Worm (Caenorhabditis elegans) whole organism, late embryonic: ENCODE measurements around the gene Y45F3A.1.

Experiments
- T23F11.4 ChIP-seq: fragments of 200-800 bp; sonication (Bioruptor generic); optimal IDR thresholded peaks from 2 replicates; lab custom pipeline; 2018; ENCODE audit warnings: mild to moderate bottlenecking, missing genetic modification characterization, missing compliant biosample characterization
- Y22D7AL.16 ChIP-seq: sonication (generic microtip); optimal IDR thresholded peaks from 2 replicates; lab custom pipeline; 2016; ENCODE audit warnings: missing genetic modification characterization, missing compliant biosample characterization
- ama-1 ChIP-seq: fragments of 150-350 bp; optimal IDR thresholded peaks from 2 replicates; lab custom pipeline; 2014
- ceh-14 ChIP-seq: sonication (generic microtip); optimal IDR thresholded peaks from 2 replicates; lab custom pipeline; 2016; ENCODE audit warnings: missing genotype, missing genetic modification characterization, missing compliant biosample characterization
- ceh-18 ChIP-seq: sonication (generic microtip); optimal IDR thresholded peaks from 2 replicates; lab custom pipeline; 2016; ENCODE audit warnings: missing genetic modification characterization, missing compliant biosample characterization
- ceh-22 ChIP-seq: sonication (generic microtip); optimal IDR thresholded peaks from 2 replicates; lab custom pipeline; 2017; ENCODE audit warnings: missing biosample characterization, missing genetic modification characterization
- ceh-31 ChIP-seq: sonication (generic microtip); optimal IDR thresholded peaks from 2 replicates; lab custom pipeline; 2016; ENCODE audit warnings: missing genetic modification characterization, missing compliant biosample characterization
- ceh-34 ChIP-seq: sonication (generic microtip); optimal IDR thresholded peaks from 2 replicates; lab custom pipeline; 2016; ENCODE audit warnings: mild to moderate bottlenecking, missing genetic modification characterization, missing compliant biosample characterization
- ceh-45 ChIP-seq: fragments of 200-800 bp; sonication (Bioruptor generic); IDR thresholded peaks from 2 replicates; pipeline ENCODE4 v1.3.6; 2022; ENCODE audit warnings: missing genetic modification reagents, missing genetic modification characterization, missing compliant biosample characterization
- ceh-6 ChIP-seq: fragments of 200-800 bp; sonication (Bioruptor generic); optimal IDR thresholded peaks from 2 replicates; lab custom pipeline; 2018; ENCODE audit warnings: mild to moderate bottlenecking, missing genetic modification characterization, missing compliant biosample characterization
- ceh-9 ChIP-seq: sonication (generic microtip); optimal IDR thresholded peaks from 2 replicates; lab custom pipeline; 2016; ENCODE audit warnings: mild to moderate bottlenecking, missing genetic modification characterization, inconsistent platforms, missing compliant biosample characterization
- che-1 ChIP-seq: sonication (generic microtip); optimal IDR thresholded peaks from 2 replicates; lab custom pipeline; 2016; ENCODE audit warnings: mild to moderate bottlenecking, missing genetic modification characterization, missing compliant biosample characterization
- dve-1 ChIP-seq: sonication (generic microtip); optimal IDR thresholded peaks from 2 replicates; lab custom pipeline; 2017; ENCODE audit warnings: antibody characterized with exemption, mild to moderate bottlenecking, missing genetic modification characterization, missing compliant biosample characterization
- elt-2 ChIP-seq: sonication (generic microtip); optimal IDR thresholded peaks from 2 replicates; lab custom pipeline; 2016; ENCODE audit warnings: missing genetic modification reagents, missing genetic modification characterization, missing compliant biosample characterization
- elt-4 ChIP-seq: sonication (generic microtip); optimal IDR thresholded peaks from 2 replicates; lab custom pipeline; 2016; ENCODE audit warnings: missing genetic modification characterization, missing compliant biosample characterization
- ets-4 ChIP-seq: sonication (generic microtip); optimal IDR thresholded peaks from 2 replicates; lab custom pipeline; 2016; ENCODE audit warnings: missing genetic modification characterization, missing compliant biosample characterization
- eyg-1 ChIP-seq: sonication (generic microtip); optimal IDR thresholded peaks from 2 replicates; lab custom pipeline; 2016; ENCODE audit warnings: missing genotype, missing genetic modification characterization, missing compliant biosample characterization
- fkh-10 ChIP-seq: fragments of 150-350 bp; optimal IDR thresholded peaks from 2 replicates; lab custom pipeline; 2014; ENCODE audit warnings: missing biosample characterization, missing genetic modification reagents, missing genetic modification characterization
- fkh-6 ChIP-seq: sonication (generic microtip); optimal IDR thresholded peaks from 2 replicates; lab custom pipeline; 2016; ENCODE audit warnings: missing genetic modification characterization, missing compliant biosample characterization
- hlh-13 ChIP-seq: fragments of 200-800 bp; sonication (Bioruptor generic); optimal IDR thresholded peaks from 2 replicates; lab custom pipeline; 2018; ENCODE audit warnings: mild to moderate bottlenecking, missing genetic modification characterization, missing compliant biosample characterization
- hlh-15 ChIP-seq: sonication (generic microtip); optimal IDR thresholded peaks from 2 replicates; lab custom pipeline; 2016; ENCODE audit warnings: missing genetic modification characterization, missing compliant biosample characterization
- hlh-6 ChIP-seq: sonication (generic microtip); optimal IDR thresholded peaks from 2 replicates; lab custom pipeline; 2016; ENCODE audit warnings: missing genotype, missing genetic modification characterization, missing compliant biosample characterization
- lim-6 ChIP-seq: sonication (generic microtip); optimal IDR thresholded peaks from 2 replicates; lab custom pipeline; 2016; ENCODE audit warnings: missing genetic modification characterization, missing compliant biosample characterization
- madf-2 ChIP-seq: sonication (generic microtip); optimal IDR thresholded peaks from 2 replicates; lab custom pipeline; 2017; ENCODE audit warnings: missing genetic modification characterization, missing compliant biosample characterization
- nfya-1 ChIP-seq: sonication (generic microtip); optimal IDR thresholded peaks from 2 replicates; lab custom pipeline; 2017; ENCODE audit warnings: missing genetic modification characterization, mild to moderate bottlenecking, missing compliant biosample characterization, antibody characterized with exemption, moderate library complexity
- nhr-11 ChIP-seq: fragments of 150-350 bp; optimal IDR thresholded peaks from 2 replicates; lab custom pipeline; 2014; ENCODE audit warnings: missing biosample characterization, missing genetic modification characterization
- nhr-232 ChIP-seq: sonication (generic microtip); optimal IDR thresholded peaks from 2 replicates; lab custom pipeline; 2016; ENCODE audit warnings: missing genetic modification characterization, missing compliant biosample characterization
- npax-4 ChIP-seq: sonication (generic microtip); optimal IDR thresholded peaks from 2 replicates; lab custom pipeline; 2016; ENCODE audit warnings: missing genetic modification characterization, missing compliant biosample characterization
- odd-2 ChIP-seq: sonication (generic microtip); optimal IDR thresholded peaks from 2 replicates; lab custom pipeline; 2017; ENCODE audit warnings: antibody characterized with exemption, mild to moderate bottlenecking, missing genetic modification characterization, missing compliant biosample characterization
- pag-3 ChIP-seq: sonication (generic microtip); optimal IDR thresholded peaks from 2 replicates; lab custom pipeline; 2016; ENCODE audit warnings: missing compliant biosample characterization, missing genetic modification characterization, borderline replicate concordance
- pat-9 ChIP-seq: fragments of 200-800 bp; sonication (Bioruptor generic); optimal IDR thresholded peaks from 2 replicates; lab custom pipeline; 2018; ENCODE audit warnings: mild to moderate bottlenecking, missing genetic modification characterization, moderate library complexity, missing compliant biosample characterization
- pax-1 ChIP-seq: fragments of 150-350 bp; optimal IDR thresholded peaks from 2 replicates; lab custom pipeline; 2014; ENCODE audit warnings: missing biosample characterization, missing genetic modification characterization
- pha-4 ChIP-seq: fragments of 150-350 bp; optimal IDR thresholded peaks from 2 replicates; lab custom pipeline; 2018; ENCODE audit warnings: missing biosample characterization, missing genetic modification reagents, missing genetic modification characterization
- pqm-1 ChIP-seq: sonication (generic microtip); optimal IDR thresholded peaks from 2 replicates; lab custom pipeline; 2016; ENCODE audit warnings: missing genetic modification characterization, missing compliant biosample characterization
- pros-1 ChIP-seq: fragments of 150-350 bp; optimal IDR thresholded peaks from 2 replicates; lab custom pipeline; 2014; ENCODE audit warnings: missing biosample characterization, missing genetic modification reagents, missing genetic modification characterization
- rnt-1 ChIP-seq: sonication (generic microtip); optimal IDR thresholded peaks from 2 replicates; lab custom pipeline; 2016; ENCODE audit warnings: missing genetic modification characterization, missing compliant biosample characterization
- sdc-2 ChIP-seq: sonication (generic microtip); optimal IDR thresholded peaks from 2 replicates; lab custom pipeline; 2016; ENCODE audit warnings: missing genotype, missing genetic modification characterization, missing compliant biosample characterization
- sox-2 ChIP-seq: fragments of 200-800 bp; sonication (Bioruptor generic); IDR thresholded peaks from 2 replicates; pipeline ENCODE4 v1.3.6; 2022; ENCODE audit warnings: missing genetic modification reagents, missing genetic modification characterization, missing compliant biosample characterization
- sox-4 ChIP-seq: sonication (generic microtip); optimal IDR thresholded peaks from 2 replicates; lab custom pipeline; 2017; ENCODE audit warnings: mild to moderate bottlenecking, missing genetic modification characterization, inconsistent platforms, missing compliant biosample characterization
- unc-42 ChIP-seq: sonication (generic microtip); optimal IDR thresholded peaks from 2 replicates; lab custom pipeline; 2016; ENCODE audit warnings: missing genotype, missing genetic modification characterization, missing compliant biosample characterization
- unc-86 ChIP-seq: sonication (generic microtip); optimal IDR thresholded peaks from 2 replicates; lab custom pipeline; 2016; ENCODE audit warnings: missing genetic modification characterization, missing compliant biosample characterization
- ztf-16 ChIP-seq: sonication (generic microtip); optimal IDR thresholded peaks from 2 replicates; lab custom pipeline; 2017; ENCODE audit warnings: missing genetic modification characterization, missing compliant biosample characterization

The Y45F3A.1 gene

DNA sequence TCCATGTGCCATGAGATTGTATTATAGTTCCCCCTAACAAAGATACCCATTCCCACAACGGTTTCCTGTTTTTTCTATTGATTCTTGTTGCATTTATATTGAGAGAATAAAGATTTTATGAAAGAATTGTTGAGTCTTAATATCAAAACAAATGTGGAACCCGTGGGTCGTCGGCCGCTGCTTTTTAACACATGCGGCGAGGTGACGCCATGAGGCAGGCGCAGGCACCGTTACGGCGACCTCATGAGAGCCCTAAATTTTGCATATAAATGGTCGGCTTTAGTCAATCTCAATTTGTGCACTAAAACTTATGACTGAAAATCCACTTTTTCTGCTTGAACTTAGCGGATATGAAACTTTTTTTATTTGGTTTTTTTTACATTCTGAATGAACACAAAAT, 24.2 kb downstream of the Y45F3A.1 start:
- TF ChIP-seq nhr-232 (tag; lab: Kevin White, UChicago), result no peak
- TF ChIP-seq hlh-6 (tag; lab: Kevin White, UChicago), result no peak
- TF ChIP-seq pag-3 (tag; lab: Kevin White, UChicago), result no peak
- no peak for TF ChIP-seq pat-9 (tag; lab: Kevin White, UChicago)
- TF ChIP-seq nhr-11 (tag; lab: Kevin White, UChicago), result no peak
- TF ChIP-seq sox-2 (GFP tag; lab: Robert Waterston, UW), result no peak
- TF ChIP-seq T23F11.4 (GFP tag; lab: Kevin White, UChicago), result no peak
- TF ChIP-seq hlh-13 (GFP tag; lab: Kevin White, UChicago), result no peak
- TF ChIP-seq elt-4 (tag; lab: Kevin White, UChicago), result no peak
- TF ChIP-seq ceh-34 (tag; lab: Kevin White, UChicago), result no peak
- no peak for TF ChIP-seq pros-1
- TF ChIP-seq ceh-14 (tag; lab: Kevin White, UChicago), result no peak
- TF ChIP-seq ceh-22 (tag; lab: Kevin White, UChicago), result no peak
- no peak for TF ChIP-seq unc-86 (tag; lab: Kevin White, UChicago)
- TF ChIP-seq ceh-9 (tag; lab: Kevin White, UChicago), result no peak
- no peak for TF ChIP-seq ceh-6
- no peak for TF ChIP-seq lim-6 (tag; lab: Kevin White, UChicago)
- TF ChIP-seq, all 69 proteins: peak for 0

DNA sequence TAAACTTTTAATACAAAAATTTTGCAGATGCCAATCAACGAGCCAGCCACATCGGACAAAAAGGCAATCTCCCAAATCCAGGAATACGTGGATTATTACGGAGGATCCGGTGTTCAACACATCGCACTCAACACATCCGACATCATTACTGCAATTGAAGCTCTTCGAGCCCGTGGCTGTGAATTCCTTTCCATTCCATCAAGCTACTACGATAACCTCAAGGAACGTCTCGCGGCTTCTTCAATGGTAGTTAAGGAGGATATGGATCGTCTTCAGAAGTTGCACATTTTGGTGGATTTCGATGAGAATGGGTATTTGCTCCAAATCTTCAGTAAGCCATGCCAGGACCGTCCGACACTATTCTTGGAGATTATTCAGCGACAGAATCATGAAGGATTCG, 24.7 kb downstream of the Y45F3A.1 start:
- TF ChIP-seq npax-4 (tag; lab: Kevin White, UChicago) (no peak), hlh-15 (tag; lab: Kevin White, UChicago) (no peak), fkh-6 (tag; lab: Kevin White, UChicago) (no peak), Y22D7AL.16 (tag; lab: Kevin White, UChicago) (no peak), sdc-2 (tag; lab: Kevin White, UChicago) (no peak), odd-2 (tag; lab: Kevin White, UChicago) (no peak), unc-86 (tag; lab: Kevin White, UChicago) (no peak), ceh-31 (tag; lab: Kevin White, UChicago) (no peak), ceh-34 (tag; lab: Kevin White, UChicago) (no peak), ama-1 (lab: Kevin White, UChicago) (no peak), madf-2 (tag; lab: Kevin White, UChicago) (no peak), nfya-1 (tag; lab: Kevin White, UChicago) (no peak)

DNA sequence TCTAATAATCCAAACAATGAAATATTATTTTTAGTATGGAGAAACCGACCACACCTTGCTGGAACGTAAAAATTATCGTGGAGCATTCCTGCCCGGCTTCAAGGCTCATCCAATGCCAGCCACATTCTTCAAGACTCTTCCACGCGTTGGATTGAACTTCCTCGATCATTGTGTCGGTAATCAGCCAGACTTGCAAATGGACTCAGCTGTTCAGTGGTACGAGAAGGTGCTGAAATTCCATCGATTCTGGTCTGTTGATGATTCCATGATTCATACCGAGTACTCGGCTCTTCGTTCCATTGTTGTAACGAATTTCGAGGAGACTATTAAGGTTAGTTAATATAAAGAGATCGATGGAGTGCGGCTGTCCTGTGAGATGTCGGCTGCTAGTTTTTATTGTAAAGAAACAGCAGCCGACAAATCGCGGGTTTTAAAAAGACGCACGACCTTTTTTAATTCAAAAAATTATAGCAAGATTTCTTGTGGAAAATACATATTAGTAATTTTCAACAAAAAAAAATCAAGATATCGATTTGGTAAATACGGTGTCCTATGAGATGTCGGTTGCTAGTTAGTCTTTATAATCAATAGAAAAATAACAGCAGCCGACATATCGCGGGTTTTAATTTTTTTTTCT, 25.5 kb downstream of the Y45F3A.1 start:
- TF ChIP-seq pqm-1 (tag; lab: Kevin White, UChicago) (no peak), ama-1 (lab: Kevin White, UChicago) (no peak), pax-1 (no peak), sox-4 (tag; lab: Kevin White, UChicago) (no peak), pag-3 (tag; lab: Kevin White, UChicago) (no peak), ztf-16 (tag; lab: Kevin White, UChicago) (no peak), ceh-6 (no peak), ets-4 (no peak), hlh-13 (GFP tag; lab: Kevin White, UChicago) (no peak), eyg-1 (tag; lab: Kevin White, UChicago) (no peak), elt-2 (tag; lab: Kevin White, UChicago) (no peak), dve-1 (tag; lab: Kevin White, UChicago) (no peak), che-1 (no peak)

DNA sequence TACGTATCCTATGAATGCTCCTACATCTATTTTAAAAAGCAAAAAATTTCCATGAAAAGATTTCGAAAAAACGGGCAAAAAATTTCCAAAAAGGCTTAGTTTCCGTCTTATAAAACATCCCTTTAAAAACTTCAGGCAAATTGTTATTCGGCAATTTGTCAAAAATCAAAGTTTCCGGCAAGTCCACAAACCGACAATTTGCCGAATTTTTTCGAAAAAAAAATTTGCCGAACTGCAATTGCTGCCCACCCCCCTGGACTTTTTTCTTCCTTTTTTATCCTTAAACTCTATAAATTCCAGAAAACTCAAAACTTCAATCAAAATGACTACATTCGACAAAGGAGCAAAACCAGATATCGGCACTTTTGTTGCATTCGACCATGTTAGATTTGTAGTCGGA, 26.5 kb downstream of the Y45F3A.1 start, which contains the start of gene hpd-1:
Gene hpd-1 (plus strand): TSS at position 301 of the 400 bp plus-strand sequence.
- TF ChIP-seq ceh-18 (tag; lab: Kevin White, UChicago), result no peak
- no peak for TF ChIP-seq unc-42 (tag; lab: Kevin White, UChicago)
- TF ChIP-seq ceh-22 (tag; lab: Kevin White, UChicago), result no peak
- TF ChIP-seq nfya-1 (tag; lab: Kevin White, UChicago), result no peak
- no peak for TF ChIP-seq ceh-45 (GFP tag; lab: Robert Waterston, UW)
- no peak for TF ChIP-seq rnt-1
- no peak for TF ChIP-seq pqm-1 (tag; lab: Kevin White, UChicago)
- TF ChIP-seq lim-6 (tag; lab: Kevin White, UChicago), result no peak
- no peak for TF ChIP-seq che-1
- no peak for TF ChIP-seq fkh-10 (GFP tag; lab: Kevin White, UChicago)
- TF ChIP-seq ceh-31 (tag; lab: Kevin White, UChicago), result no peak
- no peak for TF ChIP-seq pha-4 (tag; lab: Kevin White, UChicago)
- no peak for TF ChIP-seq hlh-6 (tag; lab: Kevin White, UChicago)
